Worm (Caenorhabditis elegans) whole organism, young adult: ENCODE measurements around the gene T01C3.11.

Source experiments
- B0261.1 ChIP-seq: sonication (generic microtip); optimal IDR thresholded peaks from 2 replicates; lab custom pipeline; 2016; ENCODE audit warnings: mild to moderate bottlenecking, missing genetic modification characterization, moderate library complexity, missing compliant biosample characterization
- C06A6.2 ChIP-seq: fragments of 200-800 bp; sonication (Bioruptor generic); conservative IDR thresholded peaks from 2 replicates; pipeline ENCODE4 v1.3.6; 2022; ENCODE audit warnings: missing genetic modification characterization, missing compliant biosample characterization
- C17E4.6 ChIP-seq: fragments of 200-800 bp; sonication (Bioruptor generic); IDR thresholded peaks from 2 replicates; pipeline ENCODE4 v1.3.6; 2022; ENCODE audit warnings: missing genetic modification reagents, missing genetic modification characterization, missing compliant biosample characterization
- F23B12.7 ChIP-seq: sonication (generic microtip); optimal IDR thresholded peaks from 2 replicates; lab custom pipeline; 2017; ENCODE audit warnings: missing genetic modification characterization, mild to moderate bottlenecking, missing compliant biosample characterization, antibody characterized with exemption, moderate library complexity; ENCODE audit not compliant: insufficient read depth
- F49E8.2 ChIP-seq: sonication (generic microtip); optimal IDR thresholded peaks from 3 replicates; lab custom pipeline; 2017; ENCODE audit warnings: missing genetic modification characterization, mild to moderate bottlenecking, missing compliant biosample characterization, antibody characterized with exemption, moderate library complexity; ENCODE audit not compliant: insufficient read depth
- F57C9.4 ChIP-seq: sonication (generic microtip); optimal IDR thresholded peaks from 2 replicates; lab custom pipeline; 2017; ENCODE audit warnings: mild to moderate bottlenecking, missing genetic modification characterization, missing compliant biosample characterization
- T26A5.8 ChIP-seq: sonication (generic microtip); optimal IDR thresholded peaks from 2 replicates; lab custom pipeline; 2016; ENCODE audit warnings: missing genetic modification characterization, missing compliant biosample characterization
- Y56A3A.18 ChIP-seq: fragments of 200-800 bp; sonication (Bioruptor generic); IDR thresholded peaks from 2 replicates; pipeline ENCODE4 v1.3.6; 2022; ENCODE audit warnings: missing genetic modification reagents, missing genetic modification characterization, missing compliant biosample characterization
- ZK185.1 ChIP-seq: sonication (generic microtip); optimal IDR thresholded peaks from 2 replicates; lab custom pipeline; 2016; ENCODE audit warnings: mild to moderate bottlenecking, missing genetic modification characterization, missing compliant biosample characterization; ENCODE audit not compliant: poor library complexity, severe bottlenecking
- aptf-3 ChIP-seq: fragments of 200-800 bp; sonication (Bioruptor generic); IDR thresholded peaks from 2 replicates; pipeline ENCODE4 v1.3.6; 2022; ENCODE audit warnings: missing genetic modification characterization, missing compliant biosample characterization
- athp-1 ChIP-seq: sonication (generic microtip); optimal IDR thresholded peaks from 2 replicates; lab custom pipeline; 2017; ENCODE audit warnings: mild to moderate bottlenecking, missing genetic modification characterization, missing compliant biosample characterization
- attf-3 ChIP-seq: fragments of 200-800 bp; sonication (Bioruptor generic); conservative IDR thresholded peaks from 2 replicates; pipeline ENCODE4 v1.3.6; 2022; ENCODE audit warnings: missing genetic modification reagents, missing genetic modification characterization, missing compliant biosample characterization
- attf-5 ChIP-seq: fragments of 200-800 bp; sonication (Bioruptor generic); optimal IDR thresholded peaks from 2 replicates; lab custom pipeline; 2018; ENCODE audit warnings: mild to moderate bottlenecking, missing genetic modification characterization, missing compliant biosample characterization
- attf-6 ChIP-seq: fragments of 200-800 bp; sonication (Bioruptor generic); IDR thresholded peaks from 2 replicates; pipeline ENCODE4 v1.3.6; 2022; ENCODE audit warnings: missing genetic modification reagents, missing genetic modification characterization, missing compliant biosample characterization
- bed-2 ChIP-seq: fragments of 200-800 bp; sonication (Bioruptor generic); IDR thresholded peaks from 2 replicates; pipeline ENCODE4 v1.3.6; 2022; ENCODE audit warnings: missing genetic modification reagents, missing genetic modification characterization, missing compliant biosample characterization
- cebp-2 ChIP-seq: fragments of 200-800 bp; sonication (Bioruptor generic); IDR thresholded peaks from 2 replicates; pipeline ENCODE4 v1.3.6; 2022; ENCODE audit warnings: missing genetic modification characterization, missing compliant biosample characterization
- ceh-40 ChIP-seq: fragments of 200-800 bp; sonication (Bioruptor generic); IDR thresholded peaks from 2 replicates; pipeline ENCODE4 v1.3.6; 2022; ENCODE audit warnings: missing genetic modification characterization, missing compliant biosample characterization
- ceh-58 ChIP-seq: fragments of 200-800 bp; sonication (Bioruptor generic); IDR thresholded peaks from 2 replicates; pipeline ENCODE4 v1.3.6; 2022; ENCODE audit warnings: missing genetic modification characterization, missing compliant biosample characterization
- dpl-1 ChIP-seq: fragments of 150-350 bp; optimal IDR thresholded peaks from 2 replicates; lab custom pipeline; 2014; ENCODE audit warnings: missing biosample characterization, missing genetic modification reagents, missing genetic modification characterization
- efl-1 ChIP-seq: fragments of 150-350 bp; optimal IDR thresholded peaks from 2 replicates; lab custom pipeline; 2014; ENCODE audit warnings: missing biosample characterization, missing genetic modification reagents, missing genetic modification characterization
- egl-44 ChIP-seq: fragments of 200-800 bp; sonication (Bioruptor generic); IDR thresholded peaks from 2 replicates; pipeline ENCODE4 v1.3.6; 2022; ENCODE audit warnings: missing genetic modification reagents, missing genetic modification characterization, missing compliant biosample characterization
- egrh-3 ChIP-seq: fragments of 200-800 bp; sonication (Bioruptor generic); IDR thresholded peaks from 2 replicates; pipeline ENCODE4 v1.3.6; 2022; ENCODE audit warnings: missing genetic modification reagents, missing genetic modification characterization, missing compliant biosample characterization
- ekl-4 ChIP-seq: fragments of 200-800 bp; sonication (Bioruptor generic); IDR thresholded peaks from 2 replicates; pipeline ENCODE4 v1.3.6; 2022; ENCODE audit warnings: missing genetic modification reagents, missing genetic modification characterization, missing compliant biosample characterization
- hlh-12 ChIP-seq: sonication (generic microtip); optimal IDR thresholded peaks from 2 replicates; lab custom pipeline; 2016; ENCODE audit warnings: missing genetic modification characterization, missing compliant biosample characterization
- hlh-26 ChIP-seq: fragments of 200-800 bp; sonication (Bioruptor generic); conservative IDR thresholded peaks from 2 replicates; pipeline ENCODE4 v1.3.6; 2022; ENCODE audit warnings: missing genetic modification reagents, missing genetic modification characterization, missing compliant biosample characterization
- hmg-20 ChIP-seq: fragments of 200-800 bp; sonication (Bioruptor generic); IDR thresholded peaks from 2 replicates; pipeline ENCODE4 v1.3.6; 2022; ENCODE audit warnings: missing genetic modification reagents, missing genetic modification characterization, missing compliant biosample characterization
- lag-1 ChIP-seq: fragments of 200-800 bp; sonication (Bioruptor generic); IDR thresholded peaks from 2 replicates; pipeline ENCODE4 v1.3.6; 2022; ENCODE audit warnings: missing genetic modification reagents, missing genetic modification characterization, missing compliant biosample characterization
- lin-26 ChIP-seq: fragments of 200-800 bp; sonication (Bioruptor generic); IDR thresholded peaks from 2 replicates; pipeline ENCODE4 v1.3.6; 2022; ENCODE audit warnings: missing genetic modification reagents, missing genetic modification characterization, missing compliant biosample characterization
- lin-35 ChIP-seq, 3 experiments: fragments of 150-350 bp in 2 of 3; sonication (generic microtip) in 1 of 3; optimal IDR thresholded peaks; 2 replicates each; lab custom pipeline; 2014 to 2018; ENCODE audit warnings: missing biosample characterization in 3 of 3, missing genetic modification characterization in 3 of 3, missing genetic modification reagents in 3 of 3
- lsl-1 ChIP-seq: fragments of 200-800 bp; sonication (Bioruptor generic); optimal IDR thresholded peaks from 2 replicates; lab custom pipeline; 2018; ENCODE audit warnings: mild to moderate bottlenecking, missing genetic modification characterization, moderate library complexity, missing compliant biosample characterization
- lsy-27 ChIP-seq: sonication (generic microtip); optimal IDR thresholded peaks from 2 replicates; lab custom pipeline; 2017; ENCODE audit warnings: missing genetic modification characterization, mild to moderate bottlenecking, missing compliant biosample characterization, antibody characterized with exemption, missing genotype, borderline replicate concordance; ENCODE audit not compliant: insufficient read depth
- madf-10 ChIP-seq: sonication (generic microtip); optimal IDR thresholded peaks from 2 replicates; lab custom pipeline; 2016; ENCODE audit warnings: mild to moderate bottlenecking, missing genetic modification characterization, missing compliant biosample characterization
- mcd-1 ChIP-seq: fragments of 200-800 bp; sonication (Bioruptor generic); IDR thresholded peaks from 2 replicates; pipeline ENCODE4 v1.3.6; 2022; ENCODE audit warnings: missing genetic modification reagents, missing genetic modification characterization, missing compliant biosample characterization
- mel-28 ChIP-seq: sonication (generic microtip); optimal IDR thresholded peaks from 2 replicates; lab custom pipeline; 2016; ENCODE audit warnings: borderline replicate concordance, mild to moderate bottlenecking, missing genetic modification characterization, missing compliant biosample characterization
- nfya-2 ChIP-seq: fragments of 200-800 bp; sonication (Bioruptor generic); IDR thresholded peaks from 2 replicates; pipeline ENCODE4 v1.3.6; 2022; ENCODE audit warnings: missing genetic modification reagents, missing genetic modification characterization, missing compliant biosample characterization
- nfyb-1 ChIP-seq: fragments of 200-800 bp; sonication (Bioruptor generic); IDR thresholded peaks from 2 replicates; pipeline ENCODE4 v1.3.6; 2022; ENCODE audit warnings: missing genetic modification reagents, missing genetic modification characterization, missing compliant biosample characterization
- nhr-27 ChIP-seq: fragments of 200-800 bp; sonication (Bioruptor generic); optimal IDR thresholded peaks from 2 replicates; lab custom pipeline; 2018; ENCODE audit warnings: mild to moderate bottlenecking, missing genetic modification characterization, moderate library complexity, missing compliant biosample characterization
- nhr-90 ChIP-seq: sonication (generic microtip); optimal IDR thresholded peaks from 2 replicates; lab custom pipeline; 2016; ENCODE audit warnings: missing genotype, mild to moderate bottlenecking, missing genetic modification characterization, missing compliant biosample characterization
- pbrm-1 ChIP-seq: fragments of 200-800 bp; sonication (Bioruptor generic); IDR thresholded peaks from 2 replicates; pipeline ENCODE4 v1.3.6; 2022; ENCODE audit warnings: missing genetic modification reagents, missing genetic modification characterization, missing compliant biosample characterization
- pha-4 ChIP-seq: fragments of 150-350 bp; sonication (generic microtip); optimal IDR thresholded peaks from 2 replicates; lab custom pipeline; 2014; ENCODE audit warnings: missing biosample characterization, missing genetic modification reagents, missing genetic modification characterization
- rpc-1 ChIP-seq, 2 experiments: fragments of 150-350 bp in 1 of 2; sonication (generic microtip) in 1 of 2; optimal IDR thresholded peaks; 2 replicates each; lab custom pipeline; 2014 to 2018; ENCODE audit warnings: missing biosample characterization in 1 of 2, missing genetic modification characterization in 1 of 2, missing genetic modification reagents in 1 of 2, missing genotype in 1 of 2
- snpc-3.4 ChIP-seq: sonication (generic microtip); optimal IDR thresholded peaks from 2 replicates; lab custom pipeline; 2017; ENCODE audit warnings: missing genetic modification characterization, mild to moderate bottlenecking, missing compliant biosample characterization, antibody characterized with exemption, moderate library complexity, missing genotype, missing genetic modification reagents
- tlf-1 ChIP-seq: fragments of 200-800 bp; sonication (Bioruptor generic); optimal IDR thresholded peaks from 2 replicates; lab custom pipeline; 2018; ENCODE audit warnings: mild to moderate bottlenecking, missing genetic modification characterization, missing compliant biosample characterization
- unc-130 ChIP-seq: sonication (generic microtip); optimal IDR thresholded peaks from 2 replicates; lab custom pipeline; 2016; ENCODE audit warnings: missing genetic modification reagents, missing genetic modification characterization, missing compliant biosample characterization
- xnd-1 ChIP-seq: sonication (generic microtip); optimal IDR thresholded peaks from 2 replicates; lab custom pipeline; 2016; ENCODE audit warnings: missing genotype, missing genetic modification reagents, missing genetic modification characterization, missing compliant biosample characterization
- zfh-2 ChIP-seq: fragments of 200-800 bp; sonication (Bioruptor generic); conservative IDR thresholded peaks from 2 replicates; pipeline ENCODE4 v1.3.6; 2022; ENCODE audit warnings: missing genetic modification reagents, missing genetic modification characterization, missing compliant biosample characterization
- zim-3 ChIP-seq: sonication (generic microtip); optimal IDR thresholded peaks from 2 replicates; lab custom pipeline; 2017; ENCODE audit warnings: mild to moderate bottlenecking, missing genetic modification characterization, moderate library complexity, missing compliant biosample characterization
- ztf-25 ChIP-seq: fragments of 200-800 bp; sonication (Bioruptor generic); IDR thresholded peaks from 2 replicates; pipeline ENCODE4 v1.3.6; 2022; ENCODE audit warnings: missing genetic modification reagents, missing genetic modification characterization, missing compliant biosample characterization

T01C3.11 gene

ce11 chrV:14991489-14991888, 7.8 kb upstream of the T01C3.11 start (continued):
- TF ChIP-seq cebp-2 (GFP tag; lab: Robert Waterston, UW), result no peak
- peak; percentile 74 for TF ChIP-seq snpc-3.4
- no peak for TF ChIP-seq zfh-2 (GFP tag; lab: Robert Waterston, UW)
- no peak for TF ChIP-seq pha-4
- TF ChIP-seq C06A6.2 (GFP tag; lab: Robert Waterston, UW), result no peak
- TF ChIP-seq lin-26 (GFP tag; lab: Robert Waterston, UW), result no peak; the same call in 1 of the 2 replicates
- TF ChIP-seq ztf-25 (GFP tag; lab: Robert Waterston, UW), result no peak
- no peak for TF ChIP-seq lin-35 (GFP tag; optimal IDR thresholded peaks at IDR 0.05; lab: Kevin White, UChicago)
- TF ChIP-seq F23B12.7, result no peak
- peak; percentile 72 for TF ChIP-seq ekl-4 (GFP tag; lab: Robert Waterston, UW)
- no peak for TF ChIP-seq nhr-27 (tag; lab: Kevin White, UChicago)
- TF ChIP-seq athp-1 (tag; lab: Kevin White, UChicago), result peak; percentile 71
- TF ChIP-seq ZK185.1 (tag; lab: Kevin White, UChicago), result no peak
- TF ChIP-seq lag-1 (GFP tag; lab: Robert Waterston, UW), result no peak
- TF ChIP-seq nfyb-1 (GFP tag; lab: Robert Waterston, UW), result no peak
- peak; percentile 84 for TF ChIP-seq attf-6 (GFP tag; lab: Robert Waterston, UW)
- TF ChIP-seq nhr-90 (tag; lab: Kevin White, UChicago), result no peak
- no peak for TF ChIP-seq aptf-3 (GFP tag; lab: Robert Waterston, UW)
- TF ChIP-seq F57C9.4 (tag; lab: Kevin White, UChicago), result no peak
- TF ChIP-seq B0261.1, result no peak
- TF ChIP-seq zim-3, result no peak
- TF ChIP-seq rpc-1 (optimal IDR thresholded peaks at IDR 0.05; lab: Kevin White, UChicago), result no peak
- no peak for TF ChIP-seq rpc-1 (tag; optimal IDR thresholded peaks at IDR 0.05; lab: Kevin White, UChicago)
- peak; percentile 46 for TF ChIP-seq lsl-1
- TF ChIP-seq lsy-27 (tag; lab: Kevin White, UChicago), result no peak
- peak; percentile 65 for TF ChIP-seq unc-130 (GFP tag; lab: Kevin White, UChicago)
- no peak for TF ChIP-seq ceh-58 (GFP tag; lab: Robert Waterston, UW)
- peak; percentile 44; the same call in 1 of the 2 replicates for TF ChIP-seq egl-44 (GFP tag; lab: Robert Waterston, UW)
- TF ChIP-seq hlh-26, result no peak

- TF ChIP-seq dpl-1 (peak; percentile 93), ekl-4 (GFP tag; lab: Robert Waterston, UW) (0 out of 2 replicates have a peak, but pooled peaks have one; percentile 33), lsl-1 (peak; percentile 91), madf-10 (tag; lab: Kevin White, UChicago) (no peak), nfyb-1 (GFP tag; lab: Robert Waterston, UW) (no peak), egrh-3 (GFP tag; lab: Robert Waterston, UW) (no peak), Y56A3A.18 (GFP tag; lab: Robert Waterston, UW) (no peak), T26A5.8 (tag; lab: Kevin White, UChicago) (no peak), hmg-20 (GFP tag; lab: Robert Waterston, UW) (no peak), bed-2 (GFP tag; lab: Robert Waterston, UW) (no peak), mcd-1 (GFP tag; lab: Robert Waterston, UW) (peak; percentile 50), mel-28 (tag; lab: Kevin White, UChicago) (no peak), tlf-1 (GFP tag; lab: Kevin White, UChicago) (peak; percentile 54), ceh-40 (no peak), F49E8.2 (tag; lab: Kevin White, UChicago) (peak; percentile 42), efl-1 (GFP tag; lab: Kevin White, UChicago) (peak; percentile 98), nfya-2 (no peak), pbrm-1 (GFP tag; lab: Robert Waterston, UW) (0 out of 2 replicates have a peak, but pooled peaks have one; percentile 35), C17E4.6 (0 out of 2 replicates have a peak, but pooled peaks have one; percentile 34), attf-3 (peak; percentile 60), attf-5 (GFP tag; lab: Kevin White, UChicago) (no peak), hlh-12 (tag; lab: Kevin White, UChicago) (no peak), xnd-1 (tag; lab: Kevin White, UChicago) (peak; percentile 91)
These were observed 6.7 kb upstream of the T01C3.11 start, which contains the start of gene T01C3.3 for ce11 chrV:14992627-14993117. Gene T01C3.3, minus strand, starts transcription at chrV:14992677.
